Fruit fly (Drosophila melanogaster) whole organism, embryonic: ENCODE results near the gene LIMK1.

Experiments used
- Adf1 ChIP-seq: fragments of 200-800 bp; sonication (Bioruptor generic); IDR thresholded peaks from 2 replicates; pipeline ENCODE4 v1.3.6; 2022; ENCODE audit warnings: missing biosample characterization, missing genetic modification characterization
- Antp ChIP-seq: fragments of 200-800 bp; sonication (Bioruptor generic); optimal IDR thresholded peaks from 3 replicates; lab custom pipeline; 2016; ENCODE audit warnings: missing biosample characterization, missing genetic modification characterization
- Atf-2 ChIP-seq: fragments of 200-800 bp; sonication (Bioruptor generic); optimal IDR thresholded peaks from 2 replicates; lab custom pipeline; 2016; ENCODE audit warnings: missing biosample characterization, missing genetic modification characterization
- CG10147 ChIP-seq: fragments of 200-800 bp; sonication (Bioruptor generic); optimal IDR thresholded peaks from 2 replicates; lab custom pipeline; 2019; ENCODE audit warnings: missing biosample characterization, mild to moderate bottlenecking, missing genetic modification characterization, moderate library complexity
- CG14441 ChIP-seq: fragments of 200-800 bp; sonication (Bioruptor generic); IDR thresholded peaks from 2 replicates; pipeline ENCODE4 v1.3.6; 2022; ENCODE audit warnings: missing biosample characterization, missing genetic modification characterization
- CG14667 ChIP-seq: fragments of 200-800 bp; sonication (Bioruptor generic); IDR thresholded peaks from 2 replicates; pipeline ENCODE4 v1.3.6; 2022; ENCODE audit warnings: missing biosample characterization, missing genetic modification characterization
- CG1529 ChIP-seq: fragments of 200-800 bp; sonication (Bioruptor generic); optimal IDR thresholded peaks from 3 replicates; lab custom pipeline; 2018; ENCODE audit warnings: missing biosample characterization, missing genetic modification characterization
- CG17359 ChIP-seq: fragments of 200-800 bp; sonication (Bioruptor generic); optimal IDR thresholded peaks from 3 replicates; lab custom pipeline; 2018; ENCODE audit warnings: missing biosample characterization, mild to moderate bottlenecking, missing genetic modification characterization, moderate library complexity
- CG17829 ChIP-seq: fragments of 200-800 bp; optimal IDR thresholded peaks from 2 replicates; lab custom pipeline; 2019; ENCODE audit warnings: missing biosample characterization, mild to moderate bottlenecking, missing genetic modification characterization, moderate library complexity
- CG4360 ChIP-seq: fragments of 200-800 bp; sonication (Bioruptor generic); IDR thresholded peaks from 2 replicates; pipeline ENCODE4 v1.3.6; 2022; ENCODE audit warnings: missing biosample characterization, missing genetic modification characterization
- CG6813 ChIP-seq: fragments of 200-800 bp; sonication (Bioruptor generic); optimal IDR thresholded peaks from 2 replicates; lab custom pipeline; 2017; ENCODE audit warnings: missing biosample characterization, missing genetic modification characterization, mild to moderate bottlenecking, moderate library complexity, missing genetic modification reagents
- CG7987 ChIP-seq: fragments of 200-800 bp; sonication (Bioruptor generic); optimal IDR thresholded peaks from 2 replicates; lab custom pipeline; 2018; ENCODE audit warnings: missing biosample characterization, mild to moderate bottlenecking, missing genetic modification characterization, moderate library complexity
- CG8089 ChIP-seq: fragments of 200-800 bp; sonication (Bioruptor generic); optimal IDR thresholded peaks from 3 replicates; lab custom pipeline; 2016; ENCODE audit warnings: missing biosample characterization, missing genetic modification characterization
- CG8359 ChIP-seq: fragments of 200-800 bp; sonication (Bioruptor generic); optimal IDR thresholded peaks from 2 replicates; lab custom pipeline; 2017; ENCODE audit warnings: missing biosample characterization, mild to moderate bottlenecking, missing genetic modification characterization, borderline replicate concordance
- CG8388 ChIP-seq: fragments of 200-800 bp; sonication (Bioruptor generic); optimal IDR thresholded peaks from 2 replicates; lab custom pipeline; 2019; ENCODE audit warnings: missing biosample characterization, mild to moderate bottlenecking, missing genetic modification characterization, moderate library complexity
- Fer2 ChIP-seq: fragments of 200-800 bp; sonication (Bioruptor generic); optimal IDR thresholded peaks from 2 replicates; lab custom pipeline; 2018; ENCODE audit warnings: missing biosample characterization, mild to moderate bottlenecking, missing genetic modification characterization, moderate library complexity
- Hey ChIP-seq: fragments of 200-800 bp; sonication (Bioruptor generic); optimal IDR thresholded peaks from 3 replicates; lab custom pipeline; 2018; ENCODE audit warnings: missing biosample characterization, mild to moderate bottlenecking, missing genetic modification characterization
- HmgZ ChIP-seq: fragments of 200-800 bp; sonication (Bioruptor generic); optimal IDR thresholded peaks from 2 replicates; lab custom pipeline; 2018; ENCODE audit warnings: missing biosample characterization, mild to moderate bottlenecking, missing genetic modification characterization
- Med ChIP-seq: fragments of 200-800 bp; sonication (Bioruptor generic); peaks from one replicate; lab custom pipeline; 2016; ENCODE audit warnings: missing biosample characterization, missing genetic modification characterization, mild to moderate bottlenecking, inconsistent platforms, moderate library complexity
- Six4 ChIP-seq: fragments of 200-800 bp; sonication (Bioruptor generic); optimal IDR thresholded peaks from 2 replicates; lab custom pipeline; 2016; ENCODE audit warnings: missing biosample characterization, missing genetic modification characterization
- Sry-δ ChIP-seq: fragments of 200-800 bp; sonication (Bioruptor generic); optimal IDR thresholded peaks from 2 replicates; lab custom pipeline; 2016; ENCODE audit warnings: missing biosample characterization, missing genetic modification characterization
- Trl ChIP-seq, 3 experiments: fragments of >200 bp in 2 of 3; fragments of 200-800 bp in 1 of 3; sonication (Bioruptor generic) in 1 of 3; optimal IDR thresholded peaks; 2 replicates in 1 of 3; 3 replicates in 2 of 3; lab custom pipeline; 2016 to 2017; ENCODE audit warnings: missing biosample characterization in 1 of 3, missing genetic modification characterization in 1 of 3
- Usf ChIP-seq: fragments of 200-800 bp; sonication (Bioruptor generic); optimal IDR thresholded peaks from 2 replicates; lab custom pipeline; 2017; ENCODE audit warnings: missing genotype, missing biosample characterization, missing genetic modification characterization
- az2 ChIP-seq: fragments of 200-800 bp; sonication (Bioruptor generic); optimal IDR thresholded peaks from 3 replicates; lab custom pipeline; 2016; ENCODE audit warnings: missing biosample characterization, missing genetic modification characterization
- bbx ChIP-seq: fragments of 200-800 bp; sonication (Bioruptor generic); IDR thresholded peaks from 2 replicates; pipeline ENCODE4 v1.3.6; 2022; ENCODE audit warnings: missing biosample characterization, missing genetic modification characterization; ENCODE audit not compliant: partially characterized antibody
- bigmax ChIP-seq: fragments of 200-800 bp; sonication (Bioruptor generic); optimal IDR thresholded peaks from 2 replicates; lab custom pipeline; 2018; ENCODE audit warnings: missing biosample characterization, mild to moderate bottlenecking, missing genetic modification characterization
- br ChIP-seq: fragments of >200 bp; optimal IDR thresholded peaks from 2 replicates; lab custom pipeline; 2017
- cad ChIP-seq: fragments of >200 bp; optimal IDR thresholded peaks from 2 replicates; lab custom pipeline; 2017; ENCODE audit warnings: missing biosample characterization, missing genetic modification characterization
- ci ChIP-seq: fragments of 200-800 bp; sonication (Bioruptor generic); IDR thresholded peaks from 3 replicates; pipeline ENCODE4 v1.3.6; 2022; ENCODE audit warnings: missing biosample characterization, missing genetic modification characterization
- crol ChIP-seq: fragments of 200-800 bp; sonication (Bioruptor generic); IDR thresholded peaks from 2 replicates; pipeline ENCODE4 v1.3.6; 2022; ENCODE audit warnings: missing biosample characterization, missing genetic modification characterization
- crp ChIP-seq, 2 experiments: fragments of 200-800 bp; sonication (Bioruptor generic); optimal IDR thresholded peaks; 2 replicates in 1 of 2; 3 replicates in 1 of 2; lab custom pipeline; 2017; ENCODE audit warnings: missing biosample characterization in 2 of 2, missing genetic modification characterization in 2 of 2, mild to moderate bottlenecking in 1 of 2, moderate library complexity in 1 of 2
- dimm ChIP-seq: fragments of 200-800 bp; sonication (Bioruptor generic); IDR thresholded peaks from 2 replicates; pipeline ENCODE4 v1.3.6; 2022; ENCODE audit warnings: missing biosample characterization, missing genetic modification characterization
- dm ChIP-seq: fragments of 200-800 bp; sonication (Bioruptor generic); optimal IDR thresholded peaks from 3 replicates; lab custom pipeline; 2016; ENCODE audit warnings: missing biosample characterization, missing genetic modification characterization
- dmrt99B ChIP-seq: fragments of 200-800 bp; sonication (Bioruptor generic); optimal IDR thresholded peaks from 2 replicates; lab custom pipeline; 2018; ENCODE audit warnings: missing biosample characterization, mild to moderate bottlenecking, missing genetic modification characterization, moderate library complexity
- ewg ChIP-seq: fragments of 200-800 bp; sonication (Bioruptor generic); optimal IDR thresholded peaks from 3 replicates; lab custom pipeline; 2017; ENCODE audit warnings: mild to moderate bottlenecking, missing biosample characterization, missing genetic modification reagents, missing genetic modification characterization
- fd102C ChIP-seq: fragments of 200-800 bp; sonication (Bioruptor generic); optimal IDR thresholded peaks from 2 replicates; lab custom pipeline; 2018; ENCODE audit warnings: missing biosample characterization, mild to moderate bottlenecking, missing genetic modification characterization, moderate library complexity
- gem ChIP-seq: fragments of 200-800 bp; sonication (Bioruptor generic); optimal IDR thresholded peaks from 2 replicates; lab custom pipeline; 2019; ENCODE audit warnings: missing biosample characterization, mild to moderate bottlenecking, missing genetic modification characterization, moderate library complexity
- gsb ChIP-seq: fragments of 200-800 bp; sonication (Bioruptor generic); IDR thresholded peaks from 2 replicates; pipeline ENCODE4 v1.3.6; 2022; ENCODE audit warnings: missing biosample characterization, missing genetic modification characterization
- h ChIP-seq: fragments of >200 bp; optimal IDR thresholded peaks from 2 replicates; lab custom pipeline; 2017
- kay ChIP-seq: fragments of 200-800 bp; sonication (Bioruptor generic); optimal IDR thresholded peaks from 2 replicates; lab custom pipeline; 2016; ENCODE audit warnings: missing biosample characterization, missing genetic modification characterization
- lbe ChIP-seq: fragments of 200-800 bp; sonication (Bioruptor generic); optimal IDR thresholded peaks from 2 replicates; lab custom pipeline; 2016; ENCODE audit warnings: missing biosample characterization, mild to moderate bottlenecking, missing genetic modification characterization
- pho ChIP-seq: fragments of 200-800 bp; sonication (Bioruptor generic); optimal IDR thresholded peaks from 2 replicates; lab custom pipeline; 2016; ENCODE audit warnings: missing biosample characterization, missing genetic modification characterization
- pum ChIP-seq: fragments of 200-800 bp; sonication (Bioruptor generic); optimal IDR thresholded peaks from 2 replicates; lab custom pipeline; 2016; ENCODE audit warnings: missing biosample characterization, missing genetic modification characterization
- pzg ChIP-seq: fragments of 200-800 bp; sonication (Bioruptor generic); optimal IDR thresholded peaks from 3 replicates; lab custom pipeline; 2018; ENCODE audit warnings: missing biosample characterization, mild to moderate bottlenecking, missing genetic modification characterization, moderate library complexity
- sc ChIP-seq, 3 experiments: fragments of >200 bp in 2 of 3; fragments of 200-800 bp in 1 of 3; sonication (Bioruptor generic) in 1 of 3; optimal IDR thresholded peaks; 2 replicates in 2 of 3; 3 replicates in 1 of 3; lab custom pipeline; 2017; ENCODE audit warnings: mild to moderate bottlenecking in 1 of 3, missing biosample characterization in 1 of 3, missing genetic modification characterization in 1 of 3, missing genetic modification reagents in 1 of 3
- sd ChIP-seq: fragments of 200-800 bp; sonication (Bioruptor generic); optimal IDR thresholded peaks from 3 replicates; lab custom pipeline; 2018; ENCODE audit warnings: missing biosample characterization, mild to moderate bottlenecking, missing genetic modification characterization, moderate library complexity
- shn ChIP-seq: fragments of 200-800 bp; sonication (Bioruptor generic); optimal IDR thresholded peaks from 3 replicates; lab custom pipeline; 2016; ENCODE audit warnings: missing biosample characterization, missing genetic modification characterization
- so ChIP-seq: fragments of 200-800 bp; sonication (Bioruptor generic); IDR thresholded peaks from 3 replicates; pipeline ENCODE4 v1.3.6; 2022; ENCODE audit warnings: missing biosample characterization, missing genetic modification characterization
- sob ChIP-seq: fragments of 200-800 bp; sonication (Bioruptor generic); IDR thresholded peaks from 2 replicates; pipeline ENCODE4 v1.3.6; 2022; ENCODE audit warnings: missing biosample characterization, missing genetic modification characterization
- sug ChIP-seq: fragments of 200-800 bp; optimal IDR thresholded peaks from 2 replicates; lab custom pipeline; 2019; ENCODE audit warnings: missing biosample characterization, mild to moderate bottlenecking, missing genetic modification characterization, moderate library complexity
- tgo ChIP-seq: fragments of 200-800 bp; sonication (Bioruptor generic); IDR thresholded peaks from 3 replicates; pipeline ENCODE4 v1.3.6; 2022; ENCODE audit warnings: missing biosample characterization, missing genetic modification characterization
- yki ChIP-seq: fragments of >200 bp; optimal IDR thresholded peaks from 3 replicates; lab custom pipeline; 2018

The LIMK1 gene

dm6 chrX:12546119-12546518 lies 45.9 kb downstream of the LIMK1 start (continued):
- TF ChIP-seq dm (GFP tag; lab: Kevin White, UChicago) (no peak), dimm (GFP tag; lab: Robert Waterston, UW) (no peak), CG8359 (peak; percentile 33), crp (GFP tag; optimal IDR thresholded peaks at IDR 0.05; lab: Kevin White, UChicago) (no peak), br (no peak), CG1529 (no peak), pzg (GFP tag; lab: Kevin White, UChicago) (no peak), az2 (no peak), CG4360 (peak; percentile 39; the same call in 1 of the 2 replicates), Usf (GFP tag; lab: Kevin White, UChicago) (no peak), CG8388 (GFP tag; lab: Kevin White, UChicago) (no peak), Six4 (GFP tag; lab: Kevin White, UChicago) (no peak), gsb (GFP tag; lab: Robert Waterston, UW) (no peak), CG6813 (GFP tag; lab: Kevin White, UChicago) (no peak), cad (no peak), shn (peak; percentile 49), sc (optimal IDR thresholded peaks at IDR 0.05; lab: Kevin White, UChicago) (no peak), sc (GFP tag; optimal IDR thresholded peaks at IDR 0.05; lab: Kevin White, UChicago) (no peak), Adf1 (GFP tag; lab: Robert Waterston, UW) (peak; percentile 50), CG7987 (no peak), bigmax (GFP tag; lab: Kevin White, UChicago) (no peak), sob (GFP tag; lab: Robert Waterston, UW) (no peak), so (GFP tag; lab: Robert Waterston, UW) (no peak), gem (tag; lab: Kevin White, UChicago) (no peak), ewg (no peak), Med (GFP tag; lab: Kevin White, UChicago) (peak; percentile 62), yki (peak; percentile 15), sug (tag; lab: Kevin White, UChicago) (no peak), Hey (tag; lab: Kevin White, UChicago) (no peak), Trl (optimal IDR thresholded peaks at IDR 0.05; lab: Kevin White, UChicago) (peak; percentile 62 to 77), Trl (GFP tag; optimal IDR thresholded peaks at IDR 0.05; lab: Kevin White, UChicago) (no peak), h (lab: Kevin White, UChicago) (no peak), Atf-2 (GFP tag; lab: Kevin White, UChicago) (no peak), lbe (GFP tag; lab: Kevin White, UChicago) (no peak), CG8089 (no peak), Sry-δ (GFP tag; lab: Kevin White, UChicago) (no peak), tgo (GFP tag; lab: Robert Waterston, UW) (no peak), pum (GFP tag; lab: Kevin White, UChicago) (no peak), CG14667 (GFP tag; lab: Robert Waterston, UW) (no peak), dmrt99B (tag; lab: Kevin White, UChicago) (no peak), Fer2 (no peak), crol (GFP tag; lab: Robert Waterston, UW) (peak; percentile 34; the same call in 1 of the 2 replicates), CG14441 (GFP tag; lab: Robert Waterston, UW) (no peak), CG17829 (no peak), CG10147 (GFP tag; lab: Kevin White, UChicago) (no peak), CG17359 (tag; lab: Kevin White, UChicago) (no peak), sd (tag; lab: Kevin White, UChicago) (peak; percentile 35), Antp (GFP tag; lab: Kevin White, UChicago) (no peak), ci (GFP tag; lab: Robert Waterston, UW) (peak; percentile 31; the same call in 1 of the 3 replicates), HmgZ (tag; lab: Kevin White, UChicago) (no peak), pho (GFP tag; lab: Kevin White, UChicago) (no peak), fd102C (GFP tag; lab: Kevin White, UChicago) (no peak), bbx (no peak), kay (GFP tag; lab: Kevin White, UChicago) (peak; percentile 23)
